Worm (Caenorhabditis elegans) whole organism, L3 larva: ENCODE results near the gene piit-1.

Source experiments
- ceh-28 ChIP-seq: fragments of 150-350 bp; optimal IDR thresholded peaks from 2 replicates; lab custom pipeline; 2014; ENCODE audit warnings: missing biosample characterization, missing genetic modification reagents, missing genetic modification characterization
- egl-27 ChIP-seq: sonication (generic microtip); optimal IDR thresholded peaks from 4 replicates; lab custom pipeline; 2017; ENCODE audit warnings: missing biosample characterization, missing genetic modification reagents, missing genetic modification characterization
- elt-1 ChIP-seq: fragments of 150-350 bp; optimal IDR thresholded peaks from 2 replicates; lab custom pipeline; 2014; ENCODE audit warnings: missing biosample characterization, missing genetic modification characterization
- mdl-1 ChIP-seq: fragments of 150-350 bp; optimal IDR thresholded peaks from 2 replicates; lab custom pipeline; 2014; ENCODE audit warnings: missing biosample characterization, missing genetic modification characterization
- nhr-23 ChIP-seq: fragments of 150-350 bp; optimal IDR thresholded peaks from 2 replicates; lab custom pipeline; 2014; ENCODE audit warnings: missing biosample characterization, missing genetic modification reagents, missing genetic modification characterization
- nhr-237 ChIP-seq: fragments of 150-350 bp; optimal IDR thresholded peaks from 2 replicates; lab custom pipeline; 2014; ENCODE audit warnings: missing biosample characterization, missing genetic modification characterization
- nhr-28 ChIP-seq: fragments of 150-350 bp; optimal IDR thresholded peaks from 2 replicates; lab custom pipeline; 2014; ENCODE audit warnings: missing biosample characterization, missing genetic modification characterization
- nhr-77 ChIP-seq: fragments of 150-350 bp; optimal IDR thresholded peaks from 2 replicates; lab custom pipeline; 2014; ENCODE audit warnings: missing biosample characterization, missing genetic modification characterization
- ztf-4 ChIP-seq: fragments of 150-350 bp; optimal IDR thresholded peaks from 2 replicates; lab custom pipeline; 2014; ENCODE audit warnings: missing biosample characterization, missing genetic modification characterization

ce11 chrV:11618173-11618572, 8.2 kb upstream of the piit-1 start, which contains the start of gene glb-15:
- no peak for TF ChIP-seq elt-1 (tag; lab: Kevin White, UChicago)
- no peak for TF ChIP-seq nhr-237 (tag; lab: Kevin White, UChicago)
- no peak for TF ChIP-seq ceh-28 (tag; lab: Kevin White, UChicago)
- TF ChIP-seq nhr-28 = no peak
- TF ChIP-seq nhr-77 (tag; lab: Kevin White, UChicago) = no peak
- no peak for TF ChIP-seq mdl-1 (tag; lab: Kevin White, UChicago)
- TF ChIP-seq ztf-4 (tag; lab: Kevin White, UChicago) = no peak
- no peak for TF ChIP-seq nhr-23 (tag; lab: Kevin White, UChicago)
- no peak for TF ChIP-seq egl-27 (tag; lab: Kevin White, UChicago)
